In genomic region chrX:2970804-2971395, ce11 we compare ENCODE assay signal across 1 worm cellular context.
TF ChIP-seq lines count a peak whose summit lies in the region.

No protein-coding gene starts in this region.

TF ChIP-seq in whole organism, young adult, 124 proteins besides CTCF, POLR2A, EP300 and RAD21 (continued from another document):
- TF ChIP-seq mcd-1 (GFP tag; IDR thresholded peaks at IDR 0.05; lab: Robert Waterston, UW), result peak; percentile 8; the same call in 1 of the 2 replicates
- peak; percentile 4 for TF ChIP-seq nhr-80 (tag; optimal IDR thresholded peaks at IDR 0.05; lab: Kevin White, UChicago)
TF ChIP-seq in whole organism, young adult: peak in this region for 11.
